Worm (Caenorhabditis elegans) whole organism, early embryonic: ENCODE measurements around the gene ddx-23.

Source experiments
- B0310.2 ChIP-seq: sonication (generic microtip); optimal IDR thresholded peaks from 2 replicates; lab custom pipeline; 2016; ENCODE audit warnings: mild to moderate bottlenecking, missing genetic modification characterization, missing compliant biosample characterization
- F13C5.2 ChIP-seq: sonication (generic microtip); optimal IDR thresholded peaks from 2 replicates; lab custom pipeline; 2017; ENCODE audit warnings: mild to moderate bottlenecking, missing genetic modification characterization, inconsistent platforms, missing compliant biosample characterization
- aly-1 ChIP-seq: sonication (generic microtip); optimal IDR thresholded peaks from 2 replicates; lab custom pipeline; 2016; ENCODE audit warnings: missing genetic modification characterization, missing compliant biosample characterization
- ama-1 ChIP-seq: fragments of 150-350 bp; optimal IDR thresholded peaks from 2 replicates; lab custom pipeline; 2014
- ceh-13 ChIP-seq: fragments of 200-800 bp; sonication (Bioruptor generic); optimal IDR thresholded peaks from 2 replicates; lab custom pipeline; 2018; ENCODE audit warnings: mild to moderate bottlenecking, missing genetic modification characterization, missing compliant biosample characterization
- ceh-36 ChIP-seq: sonication (generic microtip); optimal IDR thresholded peaks from 2 replicates; lab custom pipeline; 2016; ENCODE audit warnings: missing genetic modification characterization, inconsistent platforms, missing compliant biosample characterization
- ets-7 ChIP-seq: sonication (generic microtip); optimal IDR thresholded peaks from 2 replicates; lab custom pipeline; 2016; ENCODE audit warnings: missing genotype, missing genetic modification characterization, missing compliant biosample characterization
- flt-1 ChIP-seq: fragments of 200-800 bp; sonication (Bioruptor generic); IDR thresholded peaks from 2 replicates; pipeline ENCODE4 v1.3.6; 2022; ENCODE audit warnings: missing genetic modification characterization, missing compliant biosample characterization
- hmbx-1 ChIP-seq: sonication (generic microtip); optimal IDR thresholded peaks from 2 replicates; lab custom pipeline; 2016; ENCODE audit warnings: mild to moderate bottlenecking, missing genetic modification characterization, missing compliant biosample characterization
- hmg-4 ChIP-seq: fragments of 200-800 bp; sonication (Bioruptor generic); optimal IDR thresholded peaks from 2 replicates; lab custom pipeline; 2018; ENCODE audit warnings: mild to moderate bottlenecking, missing genetic modification characterization, missing compliant biosample characterization
- hnd-1 ChIP-seq: sonication (generic microtip); optimal IDR thresholded peaks from 2 replicates; lab custom pipeline; 2016; ENCODE audit warnings: missing genetic modification characterization, missing compliant biosample characterization
- pes-1 ChIP-seq: fragments of 200-800 bp; sonication (Bioruptor generic); IDR thresholded peaks from 2 replicates; pipeline ENCODE4 v1.3.6; 2022; ENCODE audit warnings: missing genetic modification reagents, missing genetic modification characterization, missing compliant biosample characterization
- scrt-1 ChIP-seq: fragments of 200-800 bp; sonication (Bioruptor generic); IDR thresholded peaks from 2 replicates; pipeline ENCODE4 v1.3.6; 2022; ENCODE audit warnings: missing genetic modification characterization, missing compliant biosample characterization
- sea-1 ChIP-seq: fragments of 200-800 bp; sonication (Bioruptor generic); conservative IDR thresholded peaks from 2 replicates; pipeline ENCODE4 v1.3.6; 2022; ENCODE audit warnings: missing genetic modification characterization, missing compliant biosample characterization
- tbx-11 ChIP-seq: fragments of 200-800 bp; sonication (Bioruptor generic); IDR thresholded peaks from 2 replicates; pipeline ENCODE4 v1.3.6; 2022; ENCODE audit warnings: missing genetic modification characterization, missing compliant biosample characterization
- tbx-37 ChIP-seq: fragments of 200-800 bp; sonication (Bioruptor generic); conservative IDR thresholded peaks from 2 replicates; pipeline ENCODE4 v1.3.6; 2022; ENCODE audit warnings: missing genetic modification reagents, missing genetic modification characterization, missing compliant biosample characterization
- tra-4 ChIP-seq: sonication (generic microtip); optimal IDR thresholded peaks from 2 replicates; lab custom pipeline; 2017; ENCODE audit warnings: missing genetic modification characterization, missing compliant biosample characterization

Gene ddx-23

DNA sequence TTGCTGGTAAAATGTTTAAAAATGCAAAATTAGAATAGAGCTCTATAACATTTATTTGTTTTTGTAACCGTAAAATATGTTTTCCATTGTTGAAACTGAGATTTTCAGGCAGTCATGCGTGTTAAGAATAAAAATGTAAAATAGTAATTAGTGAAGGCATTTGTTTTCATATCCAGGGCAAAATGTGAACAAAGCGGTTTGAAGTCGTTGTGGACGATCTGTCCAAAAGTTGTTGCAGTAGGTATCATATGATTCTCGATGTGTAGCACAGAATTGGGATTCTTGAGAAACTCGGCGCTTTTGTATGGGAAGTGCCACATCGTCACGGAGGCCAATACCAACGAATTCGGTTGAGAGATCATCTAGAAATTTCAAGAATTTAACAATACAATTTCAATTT lies 29.2 kb upstream of the ddx-23 start:
- TF ChIP-seq ets-7 (tag; lab: Kevin White, UChicago) (no peak), ama-1 (lab: Kevin White, UChicago) (peak; percentile 14), hmg-4 (GFP tag; lab: Kevin White, UChicago) (no peak), pes-1 (GFP tag; lab: Robert Waterston, UW) (no peak), flt-1 (GFP tag; lab: Robert Waterston, UW) (no peak), B0310.2 (tag; lab: Kevin White, UChicago) (no peak), ceh-36 (tag; lab: Kevin White, UChicago) (no peak)

DNA sequence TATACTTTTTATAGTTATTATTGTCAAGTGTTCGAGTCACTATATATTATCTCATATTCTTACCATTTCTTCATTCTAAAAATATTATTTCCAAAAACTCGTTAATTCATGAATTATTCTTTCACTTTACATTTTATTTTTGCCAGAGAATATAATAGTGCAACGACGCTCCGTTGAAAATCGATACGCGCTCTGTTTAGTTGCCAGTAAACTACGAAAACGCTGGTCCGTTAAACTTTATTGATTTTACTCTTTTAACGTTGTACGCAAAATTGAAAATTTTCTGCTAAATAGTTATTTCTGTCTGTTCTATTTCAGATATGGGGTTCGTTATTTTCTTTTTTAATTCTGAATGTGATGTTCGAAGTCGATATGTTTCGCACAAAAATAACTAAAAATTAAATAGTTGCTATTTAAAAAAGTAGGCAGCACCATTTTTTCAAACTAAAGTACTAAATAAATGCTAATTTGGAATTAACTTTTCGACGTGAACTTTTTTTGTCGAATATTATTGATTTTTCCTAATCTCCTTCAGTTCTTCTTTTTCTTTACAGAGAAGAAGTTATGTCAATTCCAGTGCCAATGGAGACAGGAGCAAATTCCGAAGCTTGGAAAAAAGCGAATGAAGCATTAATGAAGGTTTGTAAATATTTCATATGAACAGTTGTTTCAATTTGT lies 26.4 kb upstream of the ddx-23 start, which contains the start of gene hpo-10:
Gene hpo-10, plus strand, starts transcription at position 199 of the 678 bp plus-strand sequence.
- no peak for TF ChIP-seq ets-7 (tag; lab: Kevin White, UChicago)
- TF ChIP-seq F13C5.2 (tag; lab: Kevin White, UChicago), result no peak
- no peak for TF ChIP-seq scrt-1 (GFP tag; lab: Robert Waterston, UW)
- no peak for TF ChIP-seq aly-1 (tag; lab: Kevin White, UChicago)
- no peak for TF ChIP-seq B0310.2 (tag; lab: Kevin White, UChicago)
- no peak for TF ChIP-seq tbx-37 (GFP tag; lab: Robert Waterston, UW)
- no peak for TF ChIP-seq ama-1 (lab: Kevin White, UChicago)
- no peak for TF ChIP-seq hmg-4 (GFP tag; lab: Kevin White, UChicago)
- no peak for TF ChIP-seq tra-4 (tag; lab: Kevin White, UChicago)
- no peak for TF ChIP-seq hnd-1
- TF ChIP-seq hmbx-1 (tag; lab: Kevin White, UChicago), result no peak
- TF ChIP-seq sea-1 (GFP tag; lab: Robert Waterston, UW), result no peak
- no peak for TF ChIP-seq flt-1 (GFP tag; lab: Robert Waterston, UW)
- no peak for TF ChIP-seq ceh-13 (GFP tag; lab: Kevin White, UChicago)
- no peak for TF ChIP-seq tbx-11 (GFP tag; lab: Robert Waterston, UW)

ce11 chrIII:5878215-5878614 lies 25.1 kb upstream of the ddx-23 start, which contains the start of the genes mig-21 and F01F1.2:
mig-21 (minus strand) TSS chrIII:5878380.
F01F1.2 (plus strand) TSS chrIII:5878554.
- TF ChIP-seq tbx-37 (GFP tag; lab: Robert Waterston, UW) (no peak), ceh-36 (tag; lab: Kevin White, UChicago) (no peak), tbx-11 (GFP tag; lab: Robert Waterston, UW) (no peak), scrt-1 (GFP tag; lab: Robert Waterston, UW) (no peak), ceh-13 (GFP tag; lab: Kevin White, UChicago) (no peak), pes-1 (GFP tag; lab: Robert Waterston, UW) (no peak), B0310.2 (tag; lab: Kevin White, UChicago) (no peak), tra-4 (tag; lab: Kevin White, UChicago) (no peak), ets-7 (tag; lab: Kevin White, UChicago) (no peak)

DNA sequence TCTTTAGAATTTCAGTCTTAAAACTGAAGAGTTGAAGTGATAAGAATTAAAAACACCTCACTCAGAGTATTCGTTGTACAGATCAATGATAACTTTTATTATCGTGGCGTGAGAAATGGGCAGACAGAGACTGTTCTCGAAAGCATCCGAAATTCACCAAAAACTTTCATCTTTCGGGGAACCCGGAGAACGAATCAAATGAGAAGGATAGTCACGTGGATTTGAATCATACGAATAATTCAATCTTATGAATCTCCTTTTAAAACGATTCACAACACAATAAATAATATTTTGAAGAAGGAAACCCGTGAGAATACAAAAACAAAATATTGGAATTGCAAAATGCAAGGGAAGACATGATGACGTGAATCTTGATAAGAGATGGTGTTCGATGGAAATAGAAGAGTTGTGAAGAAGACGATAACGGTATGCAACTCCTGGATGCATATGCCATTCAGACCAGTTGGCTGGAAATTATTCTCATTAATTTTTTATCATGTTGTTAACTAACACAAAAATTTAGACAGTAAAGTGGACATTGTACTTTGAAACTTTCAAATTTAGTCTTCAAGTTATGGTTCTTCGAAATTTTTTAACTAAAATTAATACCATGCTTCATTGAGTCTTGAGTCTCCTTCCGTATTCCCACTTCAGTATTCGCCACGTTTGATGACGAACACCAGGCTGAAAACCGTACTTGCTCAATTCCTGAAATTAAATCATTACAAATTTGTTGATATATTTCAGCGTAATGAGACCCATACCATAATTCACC lies 24.0 kb upstream of the ddx-23 start:
- TF ChIP-seq ceh-36 (tag; lab: Kevin White, UChicago), result no peak
- no peak for TF ChIP-seq aly-1 (tag; lab: Kevin White, UChicago)
- TF ChIP-seq F13C5.2 (tag; lab: Kevin White, UChicago), result no peak
- TF ChIP-seq hnd-1, result no peak
- TF ChIP-seq scrt-1 (GFP tag; lab: Robert Waterston, UW), result no peak
- TF ChIP-seq pes-1 (GFP tag; lab: Robert Waterston, UW), result no peak
- TF ChIP-seq ceh-13 (GFP tag; lab: Kevin White, UChicago), result no peak
- TF ChIP-seq ets-7 (tag; lab: Kevin White, UChicago), result no peak
- no peak for TF ChIP-seq hmbx-1 (tag; lab: Kevin White, UChicago)
- TF ChIP-seq tbx-11 (GFP tag; lab: Robert Waterston, UW), result no peak
- no peak for TF ChIP-seq flt-1 (GFP tag; lab: Robert Waterston, UW)
- no peak for TF ChIP-seq B0310.2 (tag; lab: Kevin White, UChicago)
- TF ChIP-seq tra-4 (tag; lab: Kevin White, UChicago), result no peak
- TF ChIP-seq hmg-4 (GFP tag; lab: Kevin White, UChicago), result no peak
- TF ChIP-seq ama-1 (lab: Kevin White, UChicago), result no peak

DNA sequence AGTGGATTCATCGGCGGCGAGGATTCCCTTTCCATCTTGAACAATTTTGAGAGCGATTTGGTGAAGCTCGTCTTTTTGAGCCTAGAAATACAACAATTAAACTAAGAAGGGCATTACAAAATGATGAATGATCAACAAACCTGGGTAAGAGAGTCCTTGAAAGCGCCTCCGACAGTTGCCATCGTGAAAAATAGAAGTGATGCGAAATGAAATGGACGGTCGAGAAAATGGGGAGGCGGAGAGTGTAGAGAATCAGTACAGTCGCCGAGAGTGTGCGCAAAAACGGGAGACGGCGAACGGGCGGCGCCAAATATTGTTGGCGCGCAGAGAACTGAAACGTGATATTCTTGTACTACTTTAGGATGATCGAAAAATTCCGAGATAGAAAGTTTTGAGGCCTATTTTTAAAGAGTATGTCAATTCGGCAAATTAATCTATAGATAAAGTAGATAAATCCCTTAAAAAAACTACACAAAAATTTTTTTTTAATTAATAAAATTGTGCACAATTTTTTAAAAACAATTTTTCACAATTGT lies 23.1 kb upstream of the ddx-23 start, which contains the start of gene aldo-2:
Gene aldo-2, minus strand, starts transcription at position 486 of the 536 bp plus-strand sequence.
- TF ChIP-seq B0310.2 (tag; lab: Kevin White, UChicago) (no peak), aly-1 (tag; lab: Kevin White, UChicago) (no peak), tra-4 (tag; lab: Kevin White, UChicago) (no peak), pes-1 (GFP tag; lab: Robert Waterston, UW) (no peak), flt-1 (GFP tag; lab: Robert Waterston, UW) (no peak), hnd-1 (no peak), ets-7 (tag; lab: Kevin White, UChicago) (no peak), hmbx-1 (tag; lab: Kevin White, UChicago) (no peak)

ce11 chrIII:5875705-5876104 lies 22.6 kb upstream of the ddx-23 start:
- TF ChIP-seq hnd-1, result no peak
- TF ChIP-seq ceh-36 (tag; lab: Kevin White, UChicago), result no peak
- TF ChIP-seq scrt-1 (GFP tag; lab: Robert Waterston, UW), result no peak
- no peak for TF ChIP-seq sea-1 (GFP tag; lab: Robert Waterston, UW)
- no peak for TF ChIP-seq aly-1 (tag; lab: Kevin White, UChicago)
- TF ChIP-seq B0310.2 (tag; lab: Kevin White, UChicago), result no peak
- TF ChIP-seq tbx-11 (GFP tag; lab: Robert Waterston, UW), result no peak
- TF ChIP-seq F13C5.2 (tag; lab: Kevin White, UChicago), result no peak
- no peak for TF ChIP-seq flt-1 (GFP tag; lab: Robert Waterston, UW)
- TF ChIP-seq ceh-13 (GFP tag; lab: Kevin White, UChicago), result no peak
- TF ChIP-seq hmbx-1 (tag; lab: Kevin White, UChicago), result no peak
- TF ChIP-seq tbx-37 (GFP tag; lab: Robert Waterston, UW), result no peak
- TF ChIP-seq ets-7 (tag; lab: Kevin White, UChicago), result no peak
- no peak for TF ChIP-seq tra-4 (tag; lab: Kevin White, UChicago)
- TF ChIP-seq pes-1 (GFP tag; lab: Robert Waterston, UW), result no peak
- TF ChIP-seq hmg-4 (GFP tag; lab: Kevin White, UChicago), result no peak
- TF ChIP-seq ama-1 (lab: Kevin White, UChicago), result no peak
